Fruit fly (Drosophila melanogaster) whole organism, wandering third instar larva: Measurements from ENCODE around the gene CG14422.

ENCODE experiments used
- CG32264 ChIP-seq: fragments of 200-800 bp; sonication (Bioruptor generic); optimal IDR thresholded peaks from 2 replicates; lab custom pipeline; 2016; ENCODE audit warnings: missing biosample characterization, missing genetic modification characterization
- Dif ChIP-seq: fragments of 200-275, 200-300 bp; sonication (Bioruptor generic); optimal IDR thresholded peaks from 2 replicates; lab custom pipeline; 2018; ENCODE audit warnings: missing biosample characterization, missing genetic modification characterization; ENCODE audit not compliant: partially characterized antibody
- Jra ChIP-seq: sonication (Bioruptor generic); optimal IDR thresholded peaks from 2 replicates; lab custom pipeline; 2016; ENCODE audit warnings: missing biosample characterization, missing genetic modification characterization
- br ChIP-seq: fragments of 200-800 bp; sonication (Bioruptor generic); optimal IDR thresholded peaks from 2 replicates; lab custom pipeline; 2016; ENCODE audit warnings: missing biosample characterization, missing genetic modification characterization
- brk ChIP-seq: fragments of 200-800 bp; sonication (Bioruptor generic); optimal IDR thresholded peaks from 2 replicates; lab custom pipeline; 2016; ENCODE audit warnings: missing biosample characterization, mild to moderate bottlenecking, missing genetic modification characterization
- dl ChIP-seq, 2 experiments: fragments of 175-275, 200-275 bp in 1 of 2; fragments of 200-275 bp in 1 of 2; sonication (Bioruptor generic); optimal IDR thresholded peaks; lab custom pipeline; 2018; ENCODE audit warnings: mild to moderate bottlenecking in 2 of 2, missing biosample characterization in 2 of 2, missing genetic modification characterization in 2 of 2, moderate library complexity in 2 of 2; ENCODE audit not compliant: partially characterized antibody in 2 of 2, insufficient read depth in 1 of 2

dm6 chrX:2984902-2985772, 42.0 kb downstream of the CG14422 start:
- TF ChIP-seq Dif (GFP tag; lab: Kevin White, UChicago) (no peak), Jra (GFP tag; lab: Kevin White, UChicago) (no peak), br (GFP tag; lab: Kevin White, UChicago) (peak; percentile 79), CG32264 (GFP tag; lab: Kevin White, UChicago) (peak; percentile 47), brk (GFP tag; lab: Kevin White, UChicago) (peak; percentile 72), dl (GFP tag; optimal IDR thresholded peaks at IDR 0.05; lab: Kevin White, UChicago; ENCODE audit: insufficient read depth in 1 of 2, partially characterized antibody in 2 of 2) (no peak)
